Worm (Caenorhabditis elegans) whole organism, L3 larva: ENCODE data around the gene W08E12.5.

Experiments
- R02D3.7 ChIP-seq: fragments of 150-350 bp; optimal IDR thresholded peaks from 2 replicates; lab custom pipeline; 2014; ENCODE audit warnings: missing biosample characterization, missing genetic modification characterization
- ama-1 ChIP-seq: fragments of 150-350 bp; optimal IDR thresholded peaks from 2 replicates; lab custom pipeline; 2018
- ceh-16 ChIP-seq: sonication (generic microtip); optimal IDR thresholded peaks from 2 replicates; lab custom pipeline; 2017; ENCODE audit warnings: missing biosample characterization, missing genetic modification characterization
- ceh-28 ChIP-seq: fragments of 150-350 bp; optimal IDR thresholded peaks from 2 replicates; lab custom pipeline; 2014; ENCODE audit warnings: missing biosample characterization, missing genetic modification reagents, missing genetic modification characterization
- ceh-82 ChIP-seq: fragments of 150-350 bp; optimal IDR thresholded peaks from 2 replicates; lab custom pipeline; 2014; ENCODE audit warnings: missing biosample characterization, missing genetic modification characterization
- ceh-9 ChIP-seq: sonication (generic microtip); optimal IDR thresholded peaks from 2 replicates; lab custom pipeline; 2018; ENCODE audit warnings: missing biosample characterization, missing genetic modification characterization
- egl-5 ChIP-seq: fragments of 150-350 bp; optimal IDR thresholded peaks from 2 replicates; lab custom pipeline; 2017; ENCODE audit warnings: missing biosample characterization, missing genetic modification reagents, missing genetic modification characterization, inconsistent platforms
- elt-1 ChIP-seq: fragments of 150-350 bp; optimal IDR thresholded peaks from 2 replicates; lab custom pipeline; 2014; ENCODE audit warnings: missing biosample characterization, missing genetic modification characterization
- elt-2 ChIP-seq: sonication (generic microtip); optimal IDR thresholded peaks from 2 replicates; lab custom pipeline; 2016; ENCODE audit warnings: missing genetic modification reagents, mild to moderate bottlenecking, missing genetic modification characterization, missing compliant biosample characterization
- elt-3 ChIP-seq, 3 experiments: fragments of 150-350 bp in 1 of 3; sonication (generic microtip) in 2 of 3; optimal IDR thresholded peaks; 2 replicates in 2 of 3; 4 replicates in 1 of 3; lab custom pipeline; 2014 to 2017; ENCODE audit warnings: missing biosample characterization in 3 of 3, missing genetic modification characterization in 3 of 3
- eor-1 ChIP-seq, 2 experiments: fragments of 150-350 bp; optimal IDR thresholded peaks; 2 replicates each; lab custom pipeline; 2014 to 2018; ENCODE audit warnings: missing biosample characterization in 2 of 2, missing genetic modification characterization in 2 of 2
- fkh-10 ChIP-seq: sonication (generic microtip); optimal IDR thresholded peaks from 2 replicates; lab custom pipeline; 2017; ENCODE audit warnings: missing biosample characterization, missing genetic modification reagents, missing genetic modification characterization
- fkh-2 ChIP-seq: fragments of 150-350 bp; optimal IDR thresholded peaks from 2 replicates; lab custom pipeline; 2014; ENCODE audit warnings: missing biosample characterization, missing genetic modification reagents, missing genetic modification characterization
- hmg-11 ChIP-seq: sonication (generic microtip); optimal IDR thresholded peaks from 2 replicates; lab custom pipeline; 2016; ENCODE audit warnings: missing genetic modification characterization, missing compliant biosample characterization
- jun-1 ChIP-seq: fragments of 150-350 bp; optimal IDR thresholded peaks from 2 replicates; lab custom pipeline; 2014; ENCODE audit warnings: missing biosample characterization, missing genetic modification reagents, missing genetic modification characterization
- lin-15B ChIP-seq: fragments of 150-350 bp; optimal IDR thresholded peaks from 2 replicates; lab custom pipeline; 2014; ENCODE audit warnings: missing biosample characterization, missing genetic modification characterization
- lin-39 ChIP-seq: fragments of 150-350 bp; optimal IDR thresholded peaks from 2 replicates; lab custom pipeline; 2018; ENCODE audit warnings: missing biosample characterization, missing genetic modification reagents, missing genetic modification characterization
- lsy-12 ChIP-seq: sonication (generic microtip); optimal IDR thresholded peaks from 2 replicates; lab custom pipeline; 2016; ENCODE audit warnings: mild to moderate bottlenecking, missing genetic modification characterization, missing compliant biosample characterization
- mml-1 ChIP-seq: fragments of 150-350 bp; sonication (generic microtip); optimal IDR thresholded peaks from 3 replicates; lab custom pipeline; 2014; ENCODE audit warnings: missing biosample characterization, missing genetic modification characterization
- nfya-1 ChIP-seq: sonication (generic microtip); optimal IDR thresholded peaks from 2 replicates; lab custom pipeline; 2017; ENCODE audit warnings: missing genetic modification characterization, mild to moderate bottlenecking, missing compliant biosample characterization, antibody characterized with exemption, moderate library complexity; ENCODE audit not compliant: insufficient read depth
- nhr-11 ChIP-seq: fragments of 150-350 bp; optimal IDR thresholded peaks from 2 replicates; lab custom pipeline; 2014; ENCODE audit warnings: missing biosample characterization, missing genetic modification characterization
- nhr-23 ChIP-seq: fragments of 150-350 bp; optimal IDR thresholded peaks from 2 replicates; lab custom pipeline; 2014; ENCODE audit warnings: missing biosample characterization, missing genetic modification reagents, missing genetic modification characterization
- nhr-237 ChIP-seq: fragments of 150-350 bp; optimal IDR thresholded peaks from 2 replicates; lab custom pipeline; 2014; ENCODE audit warnings: missing biosample characterization, missing genetic modification characterization
- nhr-25 ChIP-seq: sonication (generic microtip); optimal IDR thresholded peaks from 2 replicates; lab custom pipeline; 2017; ENCODE audit warnings: missing biosample characterization, missing genetic modification characterization
- nhr-28 ChIP-seq: fragments of 150-350 bp; optimal IDR thresholded peaks from 2 replicates; lab custom pipeline; 2014; ENCODE audit warnings: missing biosample characterization, missing genetic modification characterization
- nhr-43 ChIP-seq: sonication (generic microtip); optimal IDR thresholded peaks from 2 replicates; lab custom pipeline; 2016; ENCODE audit warnings: mild to moderate bottlenecking, missing genetic modification characterization, missing compliant biosample characterization; ENCODE audit not compliant: poor library complexity, severe bottlenecking
- nhr-76 ChIP-seq: fragments of 150-350 bp; sonication (generic microtip); optimal IDR thresholded peaks from 5 replicates; lab custom pipeline; 2014; ENCODE audit warnings: missing biosample characterization, missing genetic modification characterization
- nhr-77 ChIP-seq: fragments of 150-350 bp; optimal IDR thresholded peaks from 2 replicates; lab custom pipeline; 2014; ENCODE audit warnings: missing biosample characterization, missing genetic modification characterization
- pha-4 ChIP-seq: fragments of 150-350 bp; optimal IDR thresholded peaks from 2 replicates; lab custom pipeline; 2014; ENCODE audit warnings: missing biosample characterization, missing genetic modification reagents, missing genetic modification characterization
- pqm-1 ChIP-seq: fragments of 150-350 bp; optimal IDR thresholded peaks from 2 replicates; lab custom pipeline; 2017; ENCODE audit warnings: missing biosample characterization, missing genetic modification characterization, inconsistent platforms
- skn-1 ChIP-seq: fragments of 150-350 bp; optimal IDR thresholded peaks from 2 replicates; lab custom pipeline; 2014; ENCODE audit warnings: missing biosample characterization, missing genetic modification characterization
- snpc-4 ChIP-seq: fragments of 150-350 bp; optimal IDR thresholded peaks from 2 replicates; lab custom pipeline; 2014; ENCODE audit warnings: missing biosample characterization, missing genetic modification characterization
- tbx-2 ChIP-seq: sonication (generic microtip); optimal IDR thresholded peaks from 2 replicates; lab custom pipeline; 2016; ENCODE audit warnings: mild to moderate bottlenecking, missing genetic modification characterization, missing compliant biosample characterization
- unc-39 ChIP-seq: sonication (generic microtip); optimal IDR thresholded peaks from 4 replicates; lab custom pipeline; 2017; ENCODE audit warnings: missing biosample characterization, missing genetic modification characterization
- unc-62 ChIP-seq: fragments of 150-350 bp; sonication (generic microtip); optimal IDR thresholded peaks from 4 replicates; lab custom pipeline; 2014; ENCODE audit warnings: missing biosample characterization, missing genetic modification reagents, missing genetic modification characterization
- ztf-11 ChIP-seq: fragments of 150-350 bp; optimal IDR thresholded peaks from 2 replicates; lab custom pipeline; 2014; ENCODE audit warnings: missing biosample characterization, missing genetic modification characterization
- ztf-4 ChIP-seq: fragments of 150-350 bp; optimal IDR thresholded peaks from 2 replicates; lab custom pipeline; 2014; ENCODE audit warnings: missing biosample characterization, missing genetic modification characterization

W08E12.5 gene

ce11 chrIV:3337275-3337674 lies 36.7 kb downstream of the W08E12.5 start:
- TF ChIP-seq pha-4 (no peak), jun-1 (tag; lab: Kevin White, UChicago) (no peak), fkh-10 (GFP tag; lab: Kevin White, UChicago) (no peak), nhr-11 (tag; lab: Kevin White, UChicago) (no peak), elt-1 (tag; lab: Kevin White, UChicago) (no peak), nhr-28 (tag; lab: Kevin White, UChicago) (no peak), ama-1 (no peak), eor-1 (tag; optimal IDR thresholded peaks at IDR 0.05; lab: Kevin White, UChicago) (no peak), nhr-77 (tag; lab: Kevin White, UChicago) (no peak), nhr-43 (tag; lab: Kevin White, UChicago) (no peak), R02D3.7 (no peak)

- TF ChIP-seq ama-1 (no peak), tbx-2 (tag; lab: Kevin White, UChicago) (no peak), nhr-25 (tag; lab: Kevin White, UChicago) (no peak), ztf-4 (tag; lab: Kevin White, UChicago) (no peak), fkh-2 (tag; lab: Kevin White, UChicago) (no peak)
Measured at ce11 chrIV:3338176-3338575, 37.6 kb downstream of the W08E12.5 start.

- TF ChIP-seq lin-39 (tag; lab: Kevin White, UChicago) (peak; percentile 88), nhr-25 (tag; lab: Kevin White, UChicago) (peak; percentile 66), egl-5 (peak; percentile 99), nhr-77 (tag; lab: Kevin White, UChicago) (no peak), elt-3 (tag; optimal IDR thresholded peaks at IDR 0.05; lab: Kevin White, UChicago) (no peak), unc-39 (no peak), ceh-9 (tag; lab: Kevin White, UChicago) (no peak), eor-1 (tag; optimal IDR thresholded peaks at IDR 0.05; lab: Kevin White, UChicago) (no peak), nfya-1 (tag; lab: Kevin White, UChicago) (peak; percentile 95), tbx-2 (tag; lab: Kevin White, UChicago) (peak; percentile 5), ceh-82 (tag; lab: Kevin White, UChicago) (peak; percentile 1), nhr-23 (tag; lab: Kevin White, UChicago) (peak; percentile 85), ceh-28 (peak; percentile 71), jun-1 (tag; lab: Kevin White, UChicago) (peak; percentile 55), unc-62 (GFP tag; lab: Kevin White, UChicago) (no peak), ztf-11 (tag; lab: Kevin White, UChicago) (no peak), hmg-11 (tag; lab: Kevin White, UChicago) (peak; percentile 45), R02D3.7 (peak; percentile 56), nhr-76 (tag; lab: Kevin White, UChicago) (no peak), elt-1 (tag; lab: Kevin White, UChicago) (peak; percentile 30), fkh-10 (GFP tag; lab: Kevin White, UChicago) (peak; percentile 58), skn-1 (tag; lab: Kevin White, UChicago) (peak; percentile 5), nhr-237 (no peak), elt-2 (tag; lab: Kevin White, UChicago) (peak; percentile 39), pha-4 (peak; percentile 91), lin-15B (peak; percentile 93), mml-1 (tag; lab: Kevin White, UChicago) (no peak), ceh-16 (tag; lab: Kevin White, UChicago) (no peak), pqm-1 (tag; lab: Kevin White, UChicago) (peak; percentile 22), snpc-4 (peak; percentile 68), ama-1 (peak; percentile 73)
Measured at ce11 chrIV:3338676-3339075, 38.1 kb downstream of the W08E12.5 start, which contains the start of gene hrpa-1. Gene hrpa-1, minus strand, starts transcription at chrIV:3338867.

ce11 chrIV:3341170-3341569 lies 40.6 kb downstream of the W08E12.5 start, which contains the start of gene F42A6.2:
Gene F42A6.2, plus strand, starts transcription at chrIV:3341470.
- TF ChIP-seq R02D3.7 (no peak), ztf-11 (tag; lab: Kevin White, UChicago) (no peak), lin-15B (no peak), ceh-28 (no peak), skn-1 (tag; lab: Kevin White, UChicago) (no peak), ceh-16 (tag; lab: Kevin White, UChicago) (no peak), lin-39 (tag; lab: Kevin White, UChicago) (no peak), lsy-12 (tag; lab: Kevin White, UChicago) (no peak), nhr-28 (tag; lab: Kevin White, UChicago) (no peak), fkh-2 (tag; lab: Kevin White, UChicago) (no peak)
